Fruit fly (Drosophila melanogaster) whole organism, pupa: Measurements from ENCODE around the gene Fhos.
A peak's percentile ranks its signal among the peaks of the same experiment; 100 is the strongest.

ENCODE experiments used
- CG10348 ChIP-seq: fragments of 200-800 bp; sonication (Bioruptor generic); IDR thresholded peaks from 2 replicates; pipeline ENCODE4 v1.3.6; 2022; ENCODE audit warnings: missing biosample characterization, missing genetic modification characterization
- CG12605 ChIP-seq: fragments of 200-800 bp; sonication (Bioruptor generic); IDR thresholded peaks from 2 replicates; pipeline ENCODE4 v1.3.6; 2022; ENCODE audit warnings: missing biosample characterization, missing genetic modification characterization
- CG13204 ChIP-seq: fragments of 200-800 bp; sonication (Bioruptor generic); optimal IDR thresholded peaks from 2 replicates; lab custom pipeline; 2018; ENCODE audit warnings: missing biosample characterization, mild to moderate bottlenecking, missing genetic modification characterization, moderate library complexity
- CG14655 ChIP-seq: fragments of 200-800 bp; sonication (Bioruptor generic); optimal IDR thresholded peaks from 3 replicates; lab custom pipeline; 2017; ENCODE audit warnings: mild to moderate bottlenecking, missing biosample characterization, missing genetic modification reagents, missing genetic modification characterization
- CG15710 ChIP-seq: fragments of 200-800 bp; sonication (Bioruptor generic); optimal IDR thresholded peaks from 2 replicates; lab custom pipeline; 2018; ENCODE audit warnings: missing biosample characterization, mild to moderate bottlenecking, missing genetic modification characterization, moderate library complexity
- CG17806 ChIP-seq: fragments of 200-800 bp; sonication (Bioruptor generic); optimal IDR thresholded peaks from 2 replicates; lab custom pipeline; 2018; ENCODE audit warnings: missing biosample characterization, mild to moderate bottlenecking, missing genetic modification characterization, moderate library complexity
- CG32121 ChIP-seq: fragments of 200-800 bp; sonication (Bioruptor generic); IDR thresholded peaks from 2 replicates; pipeline ENCODE4 v1.3.6; 2022; ENCODE audit warnings: missing biosample characterization, missing genetic modification characterization
- CG34367 ChIP-seq: fragments of 200-800 bp; sonication (Bioruptor generic); optimal IDR thresholded peaks from 2 replicates; lab custom pipeline; 2018; ENCODE audit warnings: missing biosample characterization, mild to moderate bottlenecking, missing genetic modification characterization
- CG4496 ChIP-seq: fragments of 200-800 bp; sonication (Bioruptor generic); IDR thresholded peaks from 3 replicates; pipeline ENCODE4 v1.3.6; 2022; ENCODE audit warnings: missing biosample characterization, missing genetic modification characterization
- CG8159 ChIP-seq: fragments of 200-800 bp; sonication (Bioruptor generic); optimal IDR thresholded peaks from 3 replicates; lab custom pipeline; 2018; ENCODE audit warnings: missing biosample characterization, mild to moderate bottlenecking, missing genetic modification characterization, moderate library complexity
- CG8301 ChIP-seq: fragments of 200-800 bp; sonication (Bioruptor generic); optimal IDR thresholded peaks from 2 replicates; lab custom pipeline; 2018; ENCODE audit warnings: missing biosample characterization, mild to moderate bottlenecking, missing genetic modification characterization
- CG9948 ChIP-seq: fragments of 200-800 bp; sonication (Bioruptor generic); optimal IDR thresholded peaks from 2 replicates; lab custom pipeline; 2018; ENCODE audit warnings: missing biosample characterization, mild to moderate bottlenecking, missing genetic modification characterization, moderate library complexity
- D1 ChIP-seq: fragments of 200-800 bp; sonication (Bioruptor generic); optimal IDR thresholded peaks from 2 replicates; lab custom pipeline; 2018; ENCODE audit warnings: missing biosample characterization, mild to moderate bottlenecking, missing genetic modification characterization, moderate library complexity
- EcR ChIP-seq: fragments of 200-800 bp; sonication (Bioruptor generic); optimal IDR thresholded peaks from 3 replicates; lab custom pipeline; 2019; ENCODE audit warnings: missing biosample characterization, missing genetic modification characterization, mild to moderate bottlenecking, moderate library complexity, missing genetic modification reagents
- Ets98B ChIP-seq: fragments of 200-800 bp; sonication (Bioruptor generic); IDR thresholded peaks from 2 replicates; pipeline ENCODE4 v1.3.6; 2022; ENCODE audit warnings: missing biosample characterization, missing genetic modification characterization
- Pif1A ChIP-seq: fragments of 200-800 bp; sonication (Bioruptor generic); optimal IDR thresholded peaks from 3 replicates; lab custom pipeline; 2016; ENCODE audit warnings: missing biosample characterization, missing genetic modification characterization
- Pif1B ChIP-seq: fragments of 200-800 bp; sonication (Bioruptor generic); optimal IDR thresholded peaks from 3 replicates; lab custom pipeline; 2016; ENCODE audit warnings: missing biosample characterization, missing genetic modification characterization
- Snoo ChIP-seq: fragments of 200-800 bp; sonication (Bioruptor generic); optimal IDR thresholded peaks from 3 replicates; lab custom pipeline; 2017; ENCODE audit warnings: missing biosample characterization, mild to moderate bottlenecking, missing genetic modification characterization, inconsistent platforms
- fd96Ca ChIP-seq: fragments of 200-800 bp; sonication (Bioruptor generic); IDR thresholded peaks from 3 replicates; pipeline ENCODE4 v1.3.6; 2022; ENCODE audit warnings: missing biosample characterization, missing genetic modification characterization
- gl ChIP-seq: fragments of 200-800 bp; sonication (Bioruptor generic); optimal IDR thresholded peaks from 2 replicates; lab custom pipeline; 2018; ENCODE audit warnings: missing biosample characterization, mild to moderate bottlenecking, missing genetic modification characterization
- rn ChIP-seq: fragments of 200-800 bp; sonication (Bioruptor generic); IDR thresholded peaks from 2 replicates; pipeline ENCODE4 v1.3.6; 2022; ENCODE audit warnings: missing biosample characterization, missing genetic modification characterization

Fhos gene

DNA sequence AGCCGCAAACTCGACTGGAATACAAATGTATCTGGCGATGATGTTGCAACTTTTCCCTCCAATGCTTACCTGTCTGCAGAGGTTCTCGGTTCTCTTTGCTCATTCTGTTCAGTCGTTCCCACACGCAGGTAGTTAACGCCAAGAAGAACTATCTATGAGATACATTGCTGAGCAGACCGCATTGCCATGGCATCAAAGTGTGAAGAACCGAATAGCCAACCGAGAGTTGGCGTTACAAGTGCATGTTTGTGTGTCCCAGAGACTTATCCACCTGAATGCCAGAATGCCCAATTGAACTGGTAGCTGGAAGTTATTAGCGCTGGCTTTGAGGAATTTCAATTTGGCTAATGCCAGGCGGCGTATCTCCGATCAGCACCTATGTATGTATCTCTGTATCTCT, 76.2 kb downstream of the Fhos start:
- TF ChIP-seq fd96Ca (GFP tag; lab: Robert Waterston, UW) (no peak), CG12605 (GFP tag; lab: Robert Waterston, UW) (no peak), EcR (GFP tag; lab: Kevin White, UChicago) (no peak), rn (GFP tag; lab: Robert Waterston, UW) (no peak), Snoo (tag; lab: Kevin White, UChicago) (no peak), CG17806 (tag; lab: Kevin White, UChicago) (no peak), Pif1B (no peak), CG10348 (GFP tag; lab: Robert Waterston, UW) (no peak), Pif1A (GFP tag; lab: Kevin White, UChicago) (no peak), CG4496 (GFP tag; lab: Robert Waterston, UW) (no peak), gl (no peak), CG15710 (no peak), CG32121 (no peak), CG14655 (GFP tag; lab: Kevin White, UChicago) (no peak), D1 (tag; lab: Kevin White, UChicago) (no peak)

DNA sequence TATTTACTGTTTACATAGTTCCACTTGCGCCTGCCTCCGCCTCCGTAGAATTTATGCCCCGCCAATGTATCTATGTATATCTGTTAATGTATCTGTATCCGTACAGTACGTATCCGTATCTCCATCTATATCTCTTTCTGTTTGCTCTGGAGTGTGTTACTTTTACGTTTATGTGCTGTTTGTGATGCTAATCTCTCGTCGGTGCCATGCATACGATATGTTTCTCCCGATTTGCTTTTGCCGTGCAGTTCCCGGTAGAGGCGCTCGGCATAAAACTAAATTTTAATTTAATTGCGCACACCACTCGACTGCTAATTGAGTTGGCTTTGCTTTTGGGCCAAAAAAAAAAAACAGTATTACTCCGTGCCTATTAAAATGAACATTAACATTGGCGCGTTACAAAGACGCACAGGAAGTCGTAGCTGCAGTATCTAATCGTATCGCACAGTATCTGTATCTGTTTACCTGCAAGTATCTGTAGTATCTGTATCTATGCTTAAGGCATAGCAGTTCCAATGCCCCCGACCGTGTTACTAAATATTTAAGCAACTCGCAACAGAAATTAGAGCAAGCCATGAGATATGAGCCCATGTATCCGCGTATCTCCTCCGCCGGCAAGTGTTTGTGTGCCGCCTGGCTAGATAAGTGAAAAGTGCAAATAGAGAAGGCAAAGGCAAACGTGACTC, 76.7 kb downstream of the Fhos start:
- no peak for TF ChIP-seq CG10348 (GFP tag; lab: Robert Waterston, UW)
- no peak for TF ChIP-seq Pif1B

DNA sequence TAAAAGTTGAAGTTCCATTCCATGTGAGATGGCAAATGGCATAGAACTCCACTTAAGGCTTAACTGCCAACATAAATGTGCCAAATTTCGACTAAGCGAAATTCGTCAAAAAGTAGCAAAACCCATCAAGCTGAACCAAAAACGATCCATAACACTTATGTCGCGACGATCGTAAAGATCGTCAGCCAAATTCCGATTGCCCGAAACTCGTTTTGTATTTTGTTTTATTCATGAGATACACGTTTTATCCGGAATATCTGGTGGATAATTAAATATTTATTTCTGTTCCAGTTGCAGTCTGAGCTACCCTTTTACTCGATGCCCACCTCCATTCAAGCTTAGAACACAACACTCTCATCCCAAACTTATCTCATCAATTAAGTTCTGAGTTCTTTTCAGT, 77.5 kb downstream of the Fhos start:
- TF ChIP-seq CG12605 (GFP tag; lab: Robert Waterston, UW), result no peak
- TF ChIP-seq EcR (GFP tag; lab: Kevin White, UChicago), result no peak
- TF ChIP-seq, all 21 proteins: peak for 0

DNA sequence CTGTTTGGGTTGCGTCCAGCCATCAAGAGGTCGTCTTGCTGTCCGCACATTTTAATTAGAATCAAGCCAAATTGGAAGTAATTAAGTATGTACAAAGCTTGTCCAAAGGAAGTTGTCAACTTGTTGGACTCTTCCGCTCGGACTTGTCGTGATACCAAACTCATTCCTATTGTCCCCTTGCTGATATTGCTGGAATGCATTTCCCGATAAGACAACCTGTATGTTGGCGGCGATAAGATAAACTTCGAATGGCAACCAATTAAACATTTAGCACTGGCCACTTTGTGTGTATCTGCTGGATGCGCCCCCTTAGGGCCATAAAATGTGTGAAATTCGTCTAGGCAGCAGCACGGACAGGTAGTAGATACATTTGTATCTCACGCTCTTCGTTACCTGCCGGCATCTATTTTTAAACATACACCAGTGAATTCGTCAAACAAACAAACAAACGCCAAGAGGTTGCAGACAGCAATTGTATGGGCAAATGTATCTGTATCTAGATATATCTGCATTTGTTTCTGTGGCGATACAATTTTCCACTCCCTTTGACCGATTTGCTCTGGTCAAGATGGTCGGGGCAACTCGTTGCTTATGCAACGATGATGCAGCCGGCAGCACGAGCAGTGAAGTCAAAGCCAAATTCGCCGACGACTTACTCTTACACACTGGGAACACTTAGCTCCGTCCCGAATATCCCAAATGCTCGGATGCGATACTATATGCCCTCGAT, 79.5 kb downstream of the Fhos start:
- TF ChIP-seq CG9948 (tag; lab: Kevin White, UChicago), result no peak
- no peak for TF ChIP-seq Pif1A (GFP tag; lab: Kevin White, UChicago)
- no peak for TF ChIP-seq Snoo (tag; lab: Kevin White, UChicago)
- no peak for TF ChIP-seq Ets98B (GFP tag; lab: Robert Waterston, UW)
- no peak for TF ChIP-seq CG13204

DNA sequence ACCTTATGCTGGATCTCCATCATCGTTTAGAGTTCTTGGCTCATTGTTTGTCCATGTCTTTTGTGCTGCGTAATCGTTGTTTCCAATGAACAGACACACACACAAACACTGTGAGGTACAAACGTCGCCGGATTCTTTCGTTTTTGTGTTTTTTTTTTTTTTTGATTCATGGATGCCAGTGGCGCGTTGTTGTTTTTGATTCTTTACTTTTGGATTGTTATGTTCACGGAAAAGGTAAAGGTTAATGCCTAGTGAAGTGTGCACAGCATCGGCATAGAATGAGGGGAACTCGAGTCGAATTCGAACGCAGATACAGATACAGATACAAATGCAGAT, 80.0 kb downstream of the Fhos start:
- TF ChIP-seq CG8159 (tag; lab: Kevin White, UChicago), result no peak
- TF ChIP-seq Pif1B, result no peak
- no peak for TF ChIP-seq CG34367
- no peak for TF ChIP-seq CG13204
- TF ChIP-seq CG8301 (tag; lab: Kevin White, UChicago), result no peak
- no peak for TF ChIP-seq gl
- no peak for TF ChIP-seq rn (GFP tag; lab: Robert Waterston, UW)

DNA sequence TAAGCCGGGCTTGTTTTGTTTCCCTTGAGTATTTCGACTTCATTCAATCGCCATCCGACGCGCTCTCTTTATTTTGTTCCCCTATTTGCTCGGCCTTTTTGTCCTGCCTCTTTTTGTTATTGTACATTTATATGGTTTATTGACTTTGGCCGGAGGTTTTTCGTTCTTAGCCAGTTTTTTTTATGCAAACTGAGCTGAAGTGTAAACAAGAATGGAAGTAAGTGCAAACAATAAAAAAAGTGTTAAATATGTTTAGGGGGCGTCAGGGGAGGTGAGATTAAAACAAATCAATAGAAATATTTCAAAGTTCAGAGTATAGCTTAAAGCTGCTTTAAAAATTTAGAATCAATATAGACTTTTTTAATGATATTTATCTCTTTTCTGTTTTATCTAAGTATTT, 81.1 kb downstream of the Fhos start:
- TF ChIP-seq Pif1A (GFP tag; lab: Kevin White, UChicago) (peak; percentile 40), CG10348 (GFP tag; lab: Robert Waterston, UW) (no peak), CG17806 (tag; lab: Kevin White, UChicago) (peak; percentile 4), Pif1B (no peak), CG4496 (GFP tag; lab: Robert Waterston, UW) (0 out of 3 replicates have a peak, but pooled peaks have one; percentile 19), EcR (GFP tag; lab: Kevin White, UChicago) (no peak)

DNA sequence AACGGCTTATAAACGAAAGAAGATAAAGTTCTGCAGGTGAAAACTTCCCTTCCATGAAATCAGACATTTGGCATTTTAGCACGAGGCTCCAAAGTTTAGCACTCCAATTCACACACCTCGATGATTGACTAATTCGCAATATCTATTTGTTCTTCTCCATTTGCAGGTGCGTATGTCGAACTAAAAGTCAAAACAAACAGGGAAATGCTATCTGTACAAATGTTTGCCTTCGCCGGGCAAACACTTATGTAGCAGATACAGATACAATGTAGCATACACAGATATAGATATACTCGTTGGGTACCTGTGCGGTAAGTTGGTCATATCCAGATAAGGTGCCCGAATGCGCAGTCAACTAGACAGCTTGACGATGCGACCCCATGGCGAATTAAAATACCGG, 81.5 kb downstream of the Fhos start:
- TF ChIP-seq rn (GFP tag; lab: Robert Waterston, UW) (no peak), CG14655 (GFP tag; lab: Kevin White, UChicago) (no peak), CG10348 (GFP tag; lab: Robert Waterston, UW) (no peak), CG34367 (no peak), fd96Ca (GFP tag; lab: Robert Waterston, UW) (no peak), CG4496 (GFP tag; lab: Robert Waterston, UW) (peak; percentile 23; the same call in 1 of the 3 replicates), CG12605 (GFP tag; lab: Robert Waterston, UW) (no peak)

DNA sequence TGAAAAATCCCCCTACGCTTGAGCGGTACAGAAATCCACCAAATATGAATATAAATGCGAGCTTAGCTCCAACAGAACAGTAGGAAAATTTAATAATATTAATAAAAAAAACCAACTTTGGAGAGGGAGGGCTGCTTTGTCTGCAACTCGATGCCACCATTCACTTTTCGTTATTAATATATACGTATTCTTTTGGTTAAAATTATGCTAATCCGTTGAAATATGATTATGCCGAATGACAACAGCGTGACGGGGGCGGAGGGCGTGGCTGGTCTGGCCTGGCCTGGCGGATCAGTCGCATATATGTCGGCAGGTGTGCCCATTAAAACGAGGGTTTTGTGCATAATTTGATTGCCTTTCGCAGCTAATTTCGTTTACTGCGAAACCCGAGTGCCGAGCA, 82.0 kb downstream of the Fhos start:
- no peak for TF ChIP-seq CG32121
